Worm (Caenorhabditis elegans): ENCODE data around the gene F17E9.5.

The F17E9.5 gene

DNA sequence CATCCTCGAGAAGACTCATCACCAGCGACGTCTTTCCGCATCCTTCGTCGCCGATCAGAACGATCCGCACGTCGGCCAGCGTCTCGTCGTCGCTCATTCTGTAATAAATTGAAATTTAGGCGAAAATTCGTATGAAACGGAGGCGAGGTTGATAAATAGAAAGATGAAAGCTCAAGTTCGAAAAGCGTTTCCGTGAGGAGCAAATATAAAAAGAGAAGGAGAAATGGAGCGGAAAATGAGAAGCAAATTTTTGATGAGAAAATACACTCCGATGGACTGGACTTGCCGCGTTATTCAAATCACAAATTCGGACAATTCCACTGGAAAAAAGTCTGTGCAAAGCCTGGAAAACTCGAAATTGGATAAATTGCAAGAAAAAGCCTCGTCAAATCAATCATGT lies 48.5 kb downstream of the F17E9.5 start, which contains the start of gene D2096.11:
D2096.11 (minus strand) TSS at position 101 of the 400 bp plus-strand sequence.
- no peak for TF ChIP-seq aly-1 (tag; optimal IDR thresholded peaks at IDR 0.05)
- TF ChIP-seq ets-7 (tag; optimal IDR thresholded peaks at IDR 0.05), result no peak
- no peak for TF ChIP-seq sea-1 (GFP tag; conservative IDR thresholded peaks at IDR 0.05)
- no peak for TF ChIP-seq tbx-11 (GFP tag; IDR thresholded peaks at IDR 0.05)
- no peak for TF ChIP-seq F13C5.2 (tag; optimal IDR thresholded peaks at IDR 0.05)
- TF ChIP-seq hnd-1 (tag; optimal IDR thresholded peaks at IDR 0.05), result no peak
- no peak for TF ChIP-seq hmbx-1 (tag; optimal IDR thresholded peaks at IDR 0.05)
- TF ChIP-seq ama-1 (optimal IDR thresholded peaks at IDR 0.05), result no peak
- TF ChIP-seq tra-4 (tag; optimal IDR thresholded peaks at IDR 0.05), result no peak
- TF ChIP-seq tbx-37 (GFP tag; conservative IDR thresholded peaks at IDR 0.05), result no peak
- TF ChIP-seq ceh-36 (tag; optimal IDR thresholded peaks at IDR 0.05), result no peak
- no peak for TF ChIP-seq B0310.2 (tag; optimal IDR thresholded peaks at IDR 0.05)
- TF ChIP-seq flt-1 (GFP tag; IDR thresholded peaks at IDR 0.05), result no peak
- TF ChIP-seq ceh-13 (GFP tag; optimal IDR thresholded peaks at IDR 0.05), result no peak
- TF ChIP-seq scrt-1 (GFP tag; IDR thresholded peaks at IDR 0.05), result no peak
- no peak for TF ChIP-seq hmg-4 (GFP tag; optimal IDR thresholded peaks at IDR 0.05)
